Worm (Caenorhabditis elegans) whole organism, L1 larva: ENCODE measurements around the gene clp-2.

Experiments used
- aly-2 ChIP-seq: fragments of 150-350 bp; optimal IDR thresholded peaks from 2 replicates; lab custom pipeline; 2014; ENCODE audit warnings: missing biosample characterization, missing genetic modification characterization
- blmp-1 ChIP-seq: fragments of 150-350 bp; optimal IDR thresholded peaks from 2 replicates; lab custom pipeline; 2014; ENCODE audit warnings: missing biosample characterization, missing genetic modification characterization
- dpl-1 ChIP-seq, 3 experiments: fragments of 150-350 bp in 2 of 3; sonication (generic microtip) in 1 of 3; optimal IDR thresholded peaks; 2 replicates each; lab custom pipeline; 2014 to 2017; ENCODE audit warnings: missing biosample characterization in 3 of 3, missing genetic modification characterization in 3 of 3, missing genetic modification reagents in 3 of 3
- lin-15B ChIP-seq: fragments of 150-350 bp; sonication (generic microtip); optimal IDR thresholded peaks from 3 replicates; lab custom pipeline; 2014; ENCODE audit warnings: missing biosample characterization, missing genetic modification characterization
- nhr-76 ChIP-seq: sonication (generic microtip); optimal IDR thresholded peaks from 2 replicates; lab custom pipeline; 2017; ENCODE audit warnings: missing biosample characterization, missing genetic modification characterization
- unc-30 ChIP-seq: sonication (generic microtip); optimal IDR thresholded peaks from 2 replicates; lab custom pipeline; 2017; ENCODE audit warnings: missing biosample characterization, missing genetic modification characterization
- xbp-1 ChIP-seq: sonication (generic microtip); optimal IDR thresholded peaks from 2 replicates; lab custom pipeline; 2016; ENCODE audit warnings: missing genetic modification characterization, missing compliant biosample characterization

DNA sequence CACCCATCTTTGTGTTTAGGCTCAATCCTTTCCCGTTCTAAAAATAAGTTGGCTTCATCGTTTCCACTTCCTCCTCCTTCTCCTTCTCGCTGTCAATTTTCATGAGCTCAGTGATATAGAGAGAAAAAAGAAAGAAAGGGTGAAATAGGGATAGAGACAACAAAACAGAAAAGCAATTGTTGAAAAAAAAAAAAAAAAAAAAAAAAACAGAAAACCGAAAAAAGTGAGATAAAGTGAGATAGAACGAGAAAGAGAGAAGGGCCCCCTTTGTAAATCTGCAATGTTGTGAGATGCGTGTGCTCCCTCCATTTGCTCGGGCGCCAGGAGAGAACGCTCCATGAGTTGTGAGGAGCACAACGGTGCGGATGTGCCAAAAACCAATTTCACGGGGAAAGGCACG, 20.1 kb upstream of the clp-2 start:
- TF ChIP-seq xbp-1 (no peak), nhr-76 (no peak), lin-15B (tag; lab: Kevin White, UChicago) (no peak), aly-2 (tag; lab: Kevin White, UChicago) (no peak), unc-30 (no peak), dpl-1 (GFP tag; optimal IDR thresholded peaks at IDR 0.05; lab: Kevin White, UChicago) (peak in 1 of 3 experiments; percentile 6), blmp-1 (no peak)
